Fruit fly (Drosophila melanogaster): ENCODE measurements around the gene HIP.
A peak's percentile ranks its signal among the peaks of the same experiment; 100 is the strongest.

HIP gene

dm6 chrX:3750232-3751075, 48.5 kb upstream of the HIP start (continued):
- TF ChIP-seq lov (optimal IDR thresholded peaks at IDR 0.05), result no peak
- TF ChIP-seq lov (GFP tag; IDR thresholded peaks at IDR 0.05), result peak; percentile 79; the same call in 2 of the 3 replicates
- TF ChIP-seq CG17829 (tag; optimal IDR thresholded peaks at IDR 0.05), result peak; percentile 81
- TF ChIP-seq CG12659 (GFP tag; optimal IDR thresholded peaks at IDR 0.05), result peak; percentile 86
- peak; percentile 85 for TF ChIP-seq CHES-1-like (GFP tag; optimal IDR thresholded peaks at IDR 0.05)
- no peak for TF ChIP-seq br (optimal IDR thresholded peaks at IDR 0.05)
- peak; percentile 81 for TF ChIP-seq CG9215 (GFP tag; IDR thresholded peaks at IDR 0.05)
- TF ChIP-seq wor (GFP tag; IDR thresholded peaks at IDR 0.05), result peak; percentile 82
- peak; percentile 67 for TF ChIP-seq slp2 (GFP tag; optimal IDR thresholded peaks at IDR 0.05)
- TF ChIP-seq CG6683 (GFP tag; optimal IDR thresholded peaks at IDR 0.05), result peak; percentile 71
- peak; percentile 65 for TF ChIP-seq CG8281 (tag; optimal IDR thresholded peaks at IDR 0.05)
- peak; percentile 57 for TF ChIP-seq CG17802 (tag; optimal IDR thresholded peaks at IDR 0.05)
- peak; percentile 81 for TF ChIP-seq Atf3 (GFP tag; optimal IDR thresholded peaks at IDR 0.05)
- no peak for TF ChIP-seq CG9797 (GFP tag; optimal IDR thresholded peaks at IDR 0.05)
- TF ChIP-seq MTF-1 (GFP tag; optimal IDR thresholded peaks at IDR 0.05; ENCODE audit: borderline replicate concordance), result peak; percentile 45
- peak; percentile 75 for TF ChIP-seq CG9437 (GFP tag; optimal IDR thresholded peaks at IDR 0.05)
- TF ChIP-seq CG5180 (GFP tag; optimal IDR thresholded peaks at IDR 0.05), result peak; percentile 77
- peak; percentile 91 for TF ChIP-seq lab (GFP tag; optimal IDR thresholded peaks at IDR 0.05)
- peak; percentile 87 for TF ChIP-seq E2f1 (GFP tag; IDR thresholded peaks at IDR 0.05)
- peak; percentile 80 for TF ChIP-seq Hsf (GFP tag; optimal IDR thresholded peaks at IDR 0.05)
- TF ChIP-seq chif (GFP tag; optimal IDR thresholded peaks at IDR 0.05), result peak; percentile 73 to 88
- TF ChIP-seq cg (GFP tag; optimal IDR thresholded peaks at IDR 0.05), result peak; percentile 60
- TF ChIP-seq grn (GFP tag; optimal IDR thresholded peaks at IDR 0.05), result no peak
- TF ChIP-seq chinmo (GFP tag; IDR thresholded peaks at IDR 0.05; ENCODE audit: partially characterized antibody), result peak; percentile 59; the same call in 1 of the 4 replicates
- peak; percentile 54; the same call in 1 of the 2 replicates for TF ChIP-seq Lim3 (GFP tag; IDR thresholded peaks at IDR 0.05)
- no peak for TF ChIP-seq ash1 (GFP tag; optimal IDR thresholded peaks at IDR 0.05)
- TF ChIP-seq Blimp-1 (GFP tag; optimal IDR thresholded peaks at IDR 0.05), result peak; percentile 89
- peak; percentile 42 for TF ChIP-seq CG17186 (GFP tag; optimal IDR thresholded peaks at IDR 0.05)
- peak; percentile 74 for TF ChIP-seq az2 (GFP tag; optimal IDR thresholded peaks at IDR 0.05)
- peak in 2 of 3 experiments; percentile 12 to 74 for TF ChIP-seq lola (GFP tag; optimal IDR thresholded peaks at IDR 0.05)
- peak; percentile 38; the same call in 1 of the 2 replicates for TF ChIP-seq Nf-YA (GFP tag; IDR thresholded peaks at IDR 0.05)
- TF ChIP-seq CG5245 (GFP tag; optimal IDR thresholded peaks at IDR 0.05), result peak; percentile 60
- no peak for TF ChIP-seq CG14860 (GFP tag; IDR thresholded peaks at IDR 0.05; ENCODE audit: partially characterized antibody)
- TF ChIP-seq CG3726 (GFP tag; IDR thresholded peaks at IDR 0.05), result peak; percentile 88; the same call in 2 of the 3 replicates
- TF ChIP-seq ewg (GFP tag; optimal IDR thresholded peaks at IDR 0.05), result peak; percentile 76
- TF ChIP-seq otp (GFP tag; IDR thresholded peaks at IDR 0.05), result peak; percentile 68; the same call in 1 of the 3 replicates
- TF ChIP-seq Sox100B (GFP tag; optimal IDR thresholded peaks at IDR 0.05), result peak; percentile 87
- TF ChIP-seq nau (GFP tag; optimal IDR thresholded peaks at IDR 0.05), result peak; percentile 84
- TF ChIP-seq usp (GFP tag; optimal IDR thresholded peaks at IDR 0.05), result no peak
- peak; percentile 90 for TF ChIP-seq sob (GFP tag; IDR thresholded peaks at IDR 0.05)
- TF ChIP-seq CG1603 (tag; optimal IDR thresholded peaks at IDR 0.05), result peak; percentile 94
- TF ChIP-seq gcm2 (GFP tag; optimal IDR thresholded peaks at IDR 0.05), result peak; percentile 75
- TF ChIP-seq zf30C (GFP tag; optimal IDR thresholded peaks at IDR 0.05), result no peak
- TF ChIP-seq luna (GFP tag; optimal IDR thresholded peaks at IDR 0.05), result no peak
- TF ChIP-seq chn (GFP tag; optimal IDR thresholded peaks at IDR 0.05), result peak; percentile 72
- peak; percentile 94 for TF ChIP-seq vvl (GFP tag; IDR thresholded peaks at IDR 0.05)
- TF ChIP-seq dati (GFP tag; IDR thresholded peaks at IDR 0.05), result peak; percentile 78
- peak; percentile 85 for TF ChIP-seq CG10209 (GFP tag; optimal IDR thresholded peaks at IDR 0.05)
